Fruit fly (Drosophila melanogaster): Measurements from ENCODE around the gene CG33337.
A peak's percentile ranks its signal among the peaks of the same experiment; 100 is the strongest.

CG33337 gene

DNA sequence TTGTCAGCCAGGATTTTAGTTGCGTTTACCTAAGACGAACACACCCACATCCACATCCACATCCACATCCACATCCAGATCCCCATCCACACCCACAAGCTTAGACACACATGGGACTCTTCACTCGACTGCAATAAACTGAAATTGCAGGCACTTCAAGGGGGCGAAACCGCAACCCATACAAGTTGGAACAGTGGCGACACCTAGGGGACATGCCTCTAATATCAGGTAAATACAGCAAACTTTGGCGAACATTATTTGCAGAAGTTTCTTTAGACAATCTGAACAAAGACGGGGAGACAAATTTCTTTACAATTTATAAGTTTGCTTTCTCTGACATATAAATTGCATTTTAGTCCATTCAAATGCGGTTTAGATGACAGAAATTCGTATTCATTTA is 30.4 kb upstream of the CG33337 start:
- TF ChIP-seq CG1620 (GFP tag; optimal IDR thresholded peaks at IDR 0.05) (no peak), CG14711 (tag; optimal IDR thresholded peaks at IDR 0.05) (no peak), CG11617 (GFP tag; optimal IDR thresholded peaks at IDR 0.05) (no peak), tj (GFP tag; optimal IDR thresholded peaks at IDR 0.05) (no peak), cnc (optimal IDR thresholded peaks at IDR 0.05) (no peak), Crg-1 (GFP tag; optimal IDR thresholded peaks at IDR 0.05) (no peak)

DNA sequence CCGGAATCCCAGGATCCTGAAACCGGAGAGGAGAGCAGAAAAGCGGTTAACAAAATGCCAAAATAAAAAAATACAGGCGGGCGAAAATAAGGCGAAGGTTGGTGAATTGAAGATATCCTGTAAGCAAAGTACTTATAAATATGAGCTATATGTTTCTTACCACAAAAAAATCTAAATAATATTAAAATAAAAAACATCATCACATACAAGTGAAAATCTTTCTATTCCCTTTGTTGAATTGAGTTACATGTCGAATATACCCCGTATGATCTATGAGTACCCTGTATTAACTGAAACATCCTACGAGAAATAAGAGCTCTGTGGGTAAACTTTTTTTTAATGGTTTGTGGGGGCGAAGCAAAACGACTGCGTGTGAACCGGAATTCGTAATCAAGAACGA is 19.6 kb upstream of the CG33337 start:
- no peak for TF ChIP-seq bab1 (GFP tag; optimal IDR thresholded peaks at IDR 0.05)
- TF ChIP-seq CG1620 (GFP tag; optimal IDR thresholded peaks at IDR 0.05), result no peak
- no peak for TF ChIP-seq CG5204 (GFP tag; optimal IDR thresholded peaks at IDR 0.05)
- TF ChIP-seq CG33017 (tag; optimal IDR thresholded peaks at IDR 0.05), result no peak
- no peak for TF ChIP-seq kay (GFP tag; ENCODE audit: borderline replicate concordance)
- no peak for TF ChIP-seq CG12768 (GFP tag; optimal IDR thresholded peaks at IDR 0.05)
- no peak for TF ChIP-seq Hr96 (GFP tag; optimal IDR thresholded peaks at IDR 0.05)
- no peak for TF ChIP-seq CG14711 (tag; optimal IDR thresholded peaks at IDR 0.05)
- TF ChIP-seq CG11617 (GFP tag; optimal IDR thresholded peaks at IDR 0.05), result no peak
- TF ChIP-seq Clk (GFP tag; optimal IDR thresholded peaks at IDR 0.05), result no peak
- TF ChIP-seq cic (GFP tag; optimal IDR thresholded peaks at IDR 0.05), result no peak
- no peak for TF ChIP-seq ovo (GFP tag; optimal IDR thresholded peaks at IDR 0.05)
- TF ChIP-seq CG7101 (tag; optimal IDR thresholded peaks at IDR 0.05), result no peak
- TF ChIP-seq CG7045 (GFP tag; optimal IDR thresholded peaks at IDR 0.05), result no peak
- TF ChIP-seq pad (GFP tag; optimal IDR thresholded peaks at IDR 0.05), result no peak
- no peak for TF ChIP-seq tj (GFP tag; optimal IDR thresholded peaks at IDR 0.05)
- no peak for TF ChIP-seq Crg-1 (GFP tag; optimal IDR thresholded peaks at IDR 0.05)

DNA sequence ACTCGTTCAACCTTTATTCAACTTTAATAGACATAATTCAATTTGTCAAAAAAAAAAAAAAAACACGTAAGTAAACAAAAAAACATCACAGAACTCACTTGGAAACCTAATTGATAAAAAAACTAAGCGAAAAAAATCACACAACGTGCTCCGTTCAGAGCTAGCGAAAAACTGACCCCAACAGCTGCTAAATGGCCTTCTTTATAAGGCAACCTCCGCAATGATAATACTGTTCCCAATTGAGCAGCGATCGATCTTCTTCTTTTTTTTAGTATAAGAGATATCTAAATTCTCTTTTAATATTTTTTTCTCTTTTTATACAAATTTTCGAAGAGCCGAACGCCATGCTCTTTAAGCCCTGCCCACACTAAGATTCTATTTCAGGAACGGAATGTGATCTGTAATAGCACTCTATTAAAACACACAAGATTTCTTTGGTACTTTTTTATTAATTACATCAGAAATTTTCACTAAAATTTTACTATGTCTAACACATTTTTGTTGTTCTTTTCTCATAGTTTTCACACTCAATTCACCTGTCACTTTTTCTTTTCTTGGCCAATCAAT is 12.8 kb upstream of the CG33337 start, which contains the start of gene CG10184:
Gene CG10184 (minus strand): TSS at position 181 of the 567 bp plus-strand sequence.
- TF ChIP-seq ovo (GFP tag; optimal IDR thresholded peaks at IDR 0.05), result no peak
- TF ChIP-seq CG11617 (GFP tag; optimal IDR thresholded peaks at IDR 0.05), result no peak
- no peak for TF ChIP-seq cnc (optimal IDR thresholded peaks at IDR 0.05)
- TF ChIP-seq CG12768 (GFP tag; optimal IDR thresholded peaks at IDR 0.05), result no peak
- no peak for TF ChIP-seq toe (GFP tag; optimal IDR thresholded peaks at IDR 0.05)
- peak; percentile 64 for TF ChIP-seq tj (GFP tag; optimal IDR thresholded peaks at IDR 0.05)
- TF ChIP-seq cic (GFP tag; optimal IDR thresholded peaks at IDR 0.05), result peak; percentile 22

DNA sequence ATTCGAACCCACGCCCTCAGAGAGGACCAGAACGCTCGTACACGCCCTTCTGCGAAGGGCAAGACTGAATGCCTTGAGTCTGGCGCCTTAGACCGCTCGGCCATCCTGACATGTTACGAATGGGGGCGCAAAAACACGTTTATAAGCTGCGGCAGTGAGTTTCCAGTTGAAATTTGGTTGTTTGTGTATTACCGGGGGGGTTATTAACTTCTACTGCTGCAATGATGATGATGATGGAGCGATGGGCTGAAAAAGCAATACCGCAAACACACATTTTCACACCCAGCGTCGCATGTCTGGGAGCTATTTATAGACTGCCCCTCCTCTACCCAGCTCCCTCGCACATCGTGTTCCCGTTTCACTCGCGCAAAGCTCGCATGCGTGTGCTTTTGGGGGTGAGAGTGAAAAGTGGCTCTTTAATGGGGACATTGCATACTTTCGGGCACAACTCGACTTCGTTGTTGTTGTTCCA is 8.8 kb upstream of the CG33337 start:
- TF ChIP-seq cic (GFP tag; optimal IDR thresholded peaks at IDR 0.05) (peak; percentile 51), tj (GFP tag; optimal IDR thresholded peaks at IDR 0.05) (peak; percentile 22), cnc (optimal IDR thresholded peaks at IDR 0.05) (no peak), CG5204 (GFP tag; optimal IDR thresholded peaks at IDR 0.05) (no peak), CG12768 (GFP tag; optimal IDR thresholded peaks at IDR 0.05) (no peak), ovo (GFP tag; optimal IDR thresholded peaks at IDR 0.05) (peak; percentile 31), bab1 (GFP tag; optimal IDR thresholded peaks at IDR 0.05) (peak; percentile 67), CG7101 (tag; optimal IDR thresholded peaks at IDR 0.05) (no peak), pad (GFP tag; optimal IDR thresholded peaks at IDR 0.05) (peak; percentile 86), CG33017 (tag; optimal IDR thresholded peaks at IDR 0.05) (no peak), kay (GFP tag; ENCODE audit: borderline replicate concordance) (no peak)

DNA sequence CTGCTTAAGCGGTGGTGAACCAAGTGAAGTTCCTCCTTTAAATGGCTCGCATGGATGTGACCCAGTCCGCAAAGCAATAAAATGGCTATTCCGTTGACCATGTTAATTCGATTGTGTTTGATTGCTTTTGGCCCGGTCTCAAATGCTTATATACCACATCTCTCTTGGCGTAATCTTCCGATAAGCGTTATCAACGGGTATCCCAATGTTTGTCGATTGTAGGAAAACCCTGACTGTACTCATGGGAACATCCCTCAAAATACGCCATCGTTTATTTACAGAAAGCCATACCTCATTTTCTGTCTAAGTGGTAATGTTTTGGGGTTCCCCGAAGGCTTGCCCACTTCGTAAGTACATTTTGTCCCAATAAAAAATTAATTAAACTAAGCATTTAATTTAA is 6.4 kb upstream of the CG33337 start, which contains the start of gene CG10183:
Gene CG10183 (minus strand): TSS at position 101 of the 400 bp plus-strand sequence.
- no peak for TF ChIP-seq CG11617 (GFP tag; optimal IDR thresholded peaks at IDR 0.05)

DNA sequence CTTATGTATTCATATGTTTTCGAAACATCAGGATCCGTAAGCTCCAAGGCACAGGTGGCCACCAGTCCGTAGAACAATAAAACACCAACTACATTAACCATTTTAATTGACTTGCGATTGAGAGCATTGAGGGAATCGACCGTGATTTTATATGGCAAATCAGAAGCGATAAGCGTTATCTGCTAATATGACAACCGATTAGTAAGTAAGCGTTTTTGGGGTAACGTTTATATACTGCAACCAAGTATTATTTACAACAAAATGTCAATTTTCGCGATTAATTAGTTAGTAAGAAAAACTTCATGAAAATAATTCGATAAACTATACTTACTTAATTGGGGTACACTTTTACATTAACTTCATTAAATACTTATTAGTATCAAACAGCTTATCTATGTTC is 3.6 kb upstream of the CG33337 start, which contains the start of gene CG16723:
Gene CG16723 (minus strand): TSS at position 101 of the 400 bp plus-strand sequence.
- no peak for TF ChIP-seq CG12768 (GFP tag; optimal IDR thresholded peaks at IDR 0.05)
- no peak for TF ChIP-seq CG14711 (tag; optimal IDR thresholded peaks at IDR 0.05)
- TF ChIP-seq Crg-1 (GFP tag; optimal IDR thresholded peaks at IDR 0.05), result no peak
- no peak for TF ChIP-seq Mnt (GFP tag; optimal IDR thresholded peaks at IDR 0.05)
- no peak for TF ChIP-seq kay (GFP tag; ENCODE audit: borderline replicate concordance)
- no peak for TF ChIP-seq CG7101 (tag; optimal IDR thresholded peaks at IDR 0.05)
- TF ChIP-seq CG5204 (GFP tag; optimal IDR thresholded peaks at IDR 0.05), result no peak
- TF ChIP-seq Hr96 (GFP tag; optimal IDR thresholded peaks at IDR 0.05), result no peak
- no peak for TF ChIP-seq CG33017 (tag; optimal IDR thresholded peaks at IDR 0.05)
- TF ChIP-seq CG7045 (GFP tag; optimal IDR thresholded peaks at IDR 0.05), result no peak
- no peak for TF ChIP-seq CG11617 (GFP tag; optimal IDR thresholded peaks at IDR 0.05)
- TF ChIP-seq ovo (GFP tag; optimal IDR thresholded peaks at IDR 0.05), result no peak
- no peak for TF ChIP-seq toe (GFP tag; optimal IDR thresholded peaks at IDR 0.05)
- TF ChIP-seq Clk (GFP tag; optimal IDR thresholded peaks at IDR 0.05), result no peak

DNA sequence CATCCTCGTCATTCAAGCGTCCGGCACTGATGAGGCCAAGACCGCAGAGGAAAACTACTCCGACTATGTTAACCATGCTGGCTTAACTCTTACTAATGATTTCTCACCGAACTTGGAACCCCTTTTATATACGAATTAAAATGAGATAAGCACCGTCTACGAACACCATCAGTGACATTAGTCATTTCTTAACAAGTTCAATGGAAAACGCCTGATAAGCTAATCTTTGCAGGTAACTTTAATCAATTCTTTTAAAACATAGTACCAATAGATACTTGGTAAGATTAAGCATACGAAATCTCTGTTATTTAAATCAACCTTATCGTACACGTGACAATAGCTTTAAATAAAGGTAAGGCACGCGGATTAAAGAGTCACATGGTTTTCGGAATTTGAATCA is 2.9 kb downstream of the CG33337 start, which contains the start of gene CG10182:
Gene CG10182 (minus strand): TSS at position 101 of the 400 bp plus-strand sequence.
- TF ChIP-seq Clk (GFP tag; optimal IDR thresholded peaks at IDR 0.05) (no peak), CG33017 (tag; optimal IDR thresholded peaks at IDR 0.05) (no peak), toe (GFP tag; optimal IDR thresholded peaks at IDR 0.05) (no peak), CG11617 (GFP tag; optimal IDR thresholded peaks at IDR 0.05) (no peak), CG1620 (GFP tag; optimal IDR thresholded peaks at IDR 0.05) (no peak), CG12768 (GFP tag; optimal IDR thresholded peaks at IDR 0.05) (no peak), CG5204 (GFP tag; optimal IDR thresholded peaks at IDR 0.05) (no peak), cnc (optimal IDR thresholded peaks at IDR 0.05) (no peak), CG14711 (tag; optimal IDR thresholded peaks at IDR 0.05) (no peak), cic (GFP tag; optimal IDR thresholded peaks at IDR 0.05) (no peak), Hr96 (GFP tag; optimal IDR thresholded peaks at IDR 0.05) (no peak), pad (GFP tag; optimal IDR thresholded peaks at IDR 0.05) (no peak), Mnt (GFP tag; optimal IDR thresholded peaks at IDR 0.05) (no peak), Crg-1 (GFP tag; optimal IDR thresholded peaks at IDR 0.05) (no peak), CG7045 (GFP tag; optimal IDR thresholded peaks at IDR 0.05) (no peak), tj (GFP tag; optimal IDR thresholded peaks at IDR 0.05) (no peak), ovo (GFP tag; optimal IDR thresholded peaks at IDR 0.05) (no peak), CG7101 (tag; optimal IDR thresholded peaks at IDR 0.05) (no peak), kay (GFP tag; ENCODE audit: borderline replicate concordance) (no peak), bab1 (GFP tag; optimal IDR thresholded peaks at IDR 0.05) (no peak)
